Worm (Caenorhabditis elegans): Measurements from ENCODE around the gene C29A12.1.

- TF ChIP-seq lsy-2 (tag; optimal IDR thresholded peaks at IDR 0.05) (no peak), ces-1 (GFP tag; optimal IDR thresholded peaks at IDR 0.05) (no peak), nhr-237 (tag; optimal IDR thresholded peaks at IDR 0.05) (no peak), mls-2 (tag; optimal IDR thresholded peaks at IDR 0.05) (no peak), ztf-11 (tag; optimal IDR thresholded peaks at IDR 0.05) (no peak), nhr-28 (tag; optimal IDR thresholded peaks at IDR 0.05) (no peak), ceh-83 (GFP tag; optimal IDR thresholded peaks at IDR 0.05) (no peak), hlh-1 (tag; optimal IDR thresholded peaks at IDR 0.05) (no peak), nhr-12 (tag; optimal IDR thresholded peaks at IDR 0.05) (no peak), blmp-1 (tag; optimal IDR thresholded peaks at IDR 0.05) (no peak), unc-62 (GFP tag; optimal IDR thresholded peaks at IDR 0.05) (no peak), unc-120 (tag; optimal IDR thresholded peaks at IDR 0.05; ENCODE audit: poor library complexity, severe bottlenecking) (no peak), lin-13 (tag; optimal IDR thresholded peaks at IDR 0.05) (no peak)
Observed at ce11 chrV:10805934-10806333, 7.4 kb downstream of the C29A12.1 start, which contains the start of gene prp-38.

Measured in whole organism, mixed stage, embryonic.